Worm (Caenorhabditis elegans): ENCODE results near the gene Y55F3AR.2.
A peak's percentile ranks its signal among the peaks of the same experiment; 100 is the strongest.

The Y55F3AR.2 gene

DNA sequence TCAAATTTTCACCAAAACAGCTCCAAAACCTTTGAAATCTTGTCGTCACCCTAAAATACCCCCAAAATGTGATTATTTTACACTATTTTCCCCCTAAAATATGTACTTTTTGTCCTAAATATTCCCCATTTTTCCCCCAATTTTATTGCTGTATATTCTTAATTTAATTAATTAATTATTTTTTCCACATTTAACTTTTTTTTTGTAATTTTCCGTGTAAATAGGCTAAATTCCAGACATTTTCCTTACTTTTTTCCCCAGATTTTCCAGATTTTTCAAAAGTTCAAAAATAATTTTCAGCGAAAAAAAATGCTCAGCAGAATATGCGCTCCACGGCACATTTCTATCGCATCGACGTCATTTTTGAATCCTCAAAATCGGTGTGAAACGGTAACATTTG lies 2.8 kb downstream of the Y55F3AR.2 start, which contains the start of gene cox-18:
Gene cox-18 (plus strand): TSS at position 301 of the 400 bp plus-strand sequence.
- TF ChIP-seq flt-1 (GFP tag; IDR thresholded peaks at IDR 0.05) (no peak), cog-1 (tag; optimal IDR thresholded peaks at IDR 0.05) (no peak), med-1 (GFP tag; optimal IDR thresholded peaks at IDR 0.05; ENCODE audit: insufficient read depth) (no peak), ztf-23 (GFP tag; IDR thresholded peaks at IDR 0.05) (no peak), klf-2 (GFP tag; conservative IDR thresholded peaks at IDR 0.05) (no peak), ref-1 (GFP tag; conservative IDR thresholded peaks at IDR 0.05) (no peak), ztf-29 (GFP tag; IDR thresholded peaks at IDR 0.05) (no peak), tab-1 (GFP tag; IDR thresholded peaks at IDR 0.05) (no peak), T22C8.4 (GFP tag; IDR thresholded peaks at IDR 0.05) (no peak)

- TF ChIP-seq ztf-23 (GFP tag; IDR thresholded peaks at IDR 0.05), result no peak
- TF ChIP-seq med-1 (GFP tag; optimal IDR thresholded peaks at IDR 0.05; ENCODE audit: insufficient read depth), result no peak
- TF ChIP-seq ztf-29 (GFP tag; IDR thresholded peaks at IDR 0.05), result no peak
- TF ChIP-seq cog-1 (tag; optimal IDR thresholded peaks at IDR 0.05), result no peak
- no peak for TF ChIP-seq klf-2 (GFP tag; conservative IDR thresholded peaks at IDR 0.05)
- TF ChIP-seq ref-1 (GFP tag; conservative IDR thresholded peaks at IDR 0.05), result no peak
- no peak for TF ChIP-seq flt-1 (GFP tag; IDR thresholded peaks at IDR 0.05)
- no peak for TF ChIP-seq T22C8.4 (GFP tag; IDR thresholded peaks at IDR 0.05)
- TF ChIP-seq tab-1 (GFP tag; IDR thresholded peaks at IDR 0.05), result no peak
Observed at ce11 chrIV:1104518-1104917, 10.2 kb downstream of the Y55F3AR.2 start, which contains the start of the genes C44B12.9 and C44B12.3. TSS of gene C44B12.9 (minus strand) at chrIV:1104618. TSS of gene C44B12.3 (plus strand) at chrIV:1104766.

- TF ChIP-seq med-1 (GFP tag; optimal IDR thresholded peaks at IDR 0.05; ENCODE audit: insufficient read depth) (no peak), klf-2 (GFP tag; conservative IDR thresholded peaks at IDR 0.05) (no peak), cog-1 (tag; optimal IDR thresholded peaks at IDR 0.05) (no peak), ztf-23 (GFP tag; IDR thresholded peaks at IDR 0.05) (no peak), flt-1 (GFP tag; IDR thresholded peaks at IDR 0.05) (no peak), ztf-29 (GFP tag; IDR thresholded peaks at IDR 0.05) (no peak), T22C8.4 (GFP tag; IDR thresholded peaks at IDR 0.05) (no peak), tab-1 (GFP tag; IDR thresholded peaks at IDR 0.05) (no peak), ref-1 (GFP tag; conservative IDR thresholded peaks at IDR 0.05) (no peak)
Observed at ce11 chrIV:1105104-1105503, 10.8 kb downstream of the Y55F3AR.2 start.

DNA sequence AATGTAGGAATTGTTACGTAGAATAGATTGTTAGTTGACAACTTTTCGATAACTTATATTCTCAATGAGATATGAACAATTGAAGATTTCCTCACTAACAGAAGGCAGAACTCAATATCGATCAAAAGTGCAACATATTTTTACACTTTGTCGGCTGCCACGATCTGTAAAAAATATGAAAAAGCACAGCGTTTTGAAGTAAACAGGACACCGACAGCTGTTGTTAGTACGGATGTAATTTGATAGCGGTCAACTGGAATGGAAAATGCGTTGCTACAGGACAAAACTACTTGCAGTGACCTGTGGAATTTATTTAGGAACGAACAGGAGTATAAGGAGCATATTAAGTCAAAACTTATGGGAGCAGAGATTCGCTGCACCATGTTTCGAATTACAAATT lies 11.7 kb downstream of the Y55F3AR.2 start:
- no peak for TF ChIP-seq ztf-29 (GFP tag; IDR thresholded peaks at IDR 0.05)
- TF ChIP-seq ref-1 (GFP tag; conservative IDR thresholded peaks at IDR 0.05), result no peak
- no peak for TF ChIP-seq flt-1 (GFP tag; IDR thresholded peaks at IDR 0.05)
- TF ChIP-seq cog-1 (tag; optimal IDR thresholded peaks at IDR 0.05), result no peak
- TF ChIP-seq T22C8.4 (GFP tag; IDR thresholded peaks at IDR 0.05), result no peak
- TF ChIP-seq klf-2 (GFP tag; conservative IDR thresholded peaks at IDR 0.05), result no peak
- TF ChIP-seq tab-1 (GFP tag; IDR thresholded peaks at IDR 0.05), result no peak

DNA sequence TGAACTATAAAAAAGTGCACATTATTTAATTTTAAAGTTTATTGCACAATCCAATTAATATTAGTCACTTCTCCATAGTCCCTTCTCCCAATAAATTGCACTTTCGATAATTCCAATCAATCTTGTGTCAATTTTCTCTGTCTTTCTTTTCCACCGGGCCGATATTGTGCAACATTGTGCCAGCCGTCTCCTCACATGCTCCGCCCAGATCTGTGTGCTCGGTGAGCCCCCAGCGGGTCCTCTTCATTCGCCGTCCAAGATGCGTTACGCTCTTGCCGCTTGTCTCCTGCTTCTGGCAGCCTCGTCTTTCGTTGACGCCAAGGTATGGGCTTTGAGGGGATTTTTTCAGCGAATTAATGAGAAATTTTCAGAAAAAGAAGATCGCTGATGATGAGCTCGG lies 12.8 kb downstream of the Y55F3AR.2 start, which contains the start of gene ost-1:
Gene ost-1 (plus strand): TSS at position 207 of the 400 bp plus-strand sequence.
- no peak for TF ChIP-seq T22C8.4 (GFP tag; IDR thresholded peaks at IDR 0.05)
- no peak for TF ChIP-seq flt-1 (GFP tag; IDR thresholded peaks at IDR 0.05)
- no peak for TF ChIP-seq med-1 (GFP tag; optimal IDR thresholded peaks at IDR 0.05; ENCODE audit: insufficient read depth)
- TF ChIP-seq ref-1 (GFP tag; conservative IDR thresholded peaks at IDR 0.05), result no peak
- no peak for TF ChIP-seq ztf-29 (GFP tag; IDR thresholded peaks at IDR 0.05)
- no peak for TF ChIP-seq cog-1 (tag; optimal IDR thresholded peaks at IDR 0.05)
- TF ChIP-seq tab-1 (GFP tag; IDR thresholded peaks at IDR 0.05), result no peak
- no peak for TF ChIP-seq ztf-23 (GFP tag; IDR thresholded peaks at IDR 0.05)
- no peak for TF ChIP-seq klf-2 (GFP tag; conservative IDR thresholded peaks at IDR 0.05)

ce11 chrIV:1108030-1108429 lies 13.7 kb downstream of the Y55F3AR.2 start:
- TF ChIP-seq tab-1 (GFP tag; IDR thresholded peaks at IDR 0.05) (no peak), cog-1 (tag; optimal IDR thresholded peaks at IDR 0.05) (peak; percentile 35)

ce11 chrIV:1110999-1111398 lies 16.7 kb downstream of the Y55F3AR.2 start:
- TF ChIP-seq T22C8.4 (GFP tag; IDR thresholded peaks at IDR 0.05) (no peak), ref-1 (GFP tag; conservative IDR thresholded peaks at IDR 0.05) (no peak), klf-2 (GFP tag; conservative IDR thresholded peaks at IDR 0.05) (no peak), med-1 (GFP tag; optimal IDR thresholded peaks at IDR 0.05; ENCODE audit: insufficient read depth) (no peak), tab-1 (GFP tag; IDR thresholded peaks at IDR 0.05) (no peak)

DNA sequence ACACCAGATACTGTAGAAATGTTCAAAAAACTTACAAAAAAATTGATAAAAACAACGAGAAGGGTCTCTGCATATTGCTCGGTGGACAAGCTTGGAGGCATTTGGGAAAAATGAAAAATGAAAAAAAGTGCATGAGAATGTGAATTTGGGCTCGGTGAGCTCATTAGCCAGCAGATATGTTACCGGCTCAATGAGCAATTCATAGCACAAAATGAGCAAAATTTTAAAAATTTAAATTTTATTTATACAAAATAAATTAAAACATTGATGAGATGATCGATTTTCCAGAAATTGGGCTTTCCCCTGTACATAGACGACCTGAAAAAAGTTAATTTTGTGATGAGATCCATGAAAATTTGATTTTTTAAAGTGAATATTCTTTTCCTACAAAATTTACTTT lies 19.3 kb downstream of the Y55F3AR.2 start, which contains the start of gene srx-14:
Gene srx-14 (minus strand): TSS at position 101 of the 400 bp plus-strand sequence.
- TF ChIP-seq ref-1 (GFP tag; conservative IDR thresholded peaks at IDR 0.05), result no peak
- TF ChIP-seq cog-1 (tag; optimal IDR thresholded peaks at IDR 0.05), result no peak
- TF ChIP-seq med-1 (GFP tag; optimal IDR thresholded peaks at IDR 0.05; ENCODE audit: insufficient read depth), result no peak
- no peak for TF ChIP-seq ztf-29 (GFP tag; IDR thresholded peaks at IDR 0.05)
- TF ChIP-seq T22C8.4 (GFP tag; IDR thresholded peaks at IDR 0.05), result no peak
- no peak for TF ChIP-seq tab-1 (GFP tag; IDR thresholded peaks at IDR 0.05)
- no peak for TF ChIP-seq klf-2 (GFP tag; conservative IDR thresholded peaks at IDR 0.05)
- no peak for TF ChIP-seq flt-1 (GFP tag; IDR thresholded peaks at IDR 0.05)
- TF ChIP-seq ztf-23 (GFP tag; IDR thresholded peaks at IDR 0.05), result no peak

DNA sequence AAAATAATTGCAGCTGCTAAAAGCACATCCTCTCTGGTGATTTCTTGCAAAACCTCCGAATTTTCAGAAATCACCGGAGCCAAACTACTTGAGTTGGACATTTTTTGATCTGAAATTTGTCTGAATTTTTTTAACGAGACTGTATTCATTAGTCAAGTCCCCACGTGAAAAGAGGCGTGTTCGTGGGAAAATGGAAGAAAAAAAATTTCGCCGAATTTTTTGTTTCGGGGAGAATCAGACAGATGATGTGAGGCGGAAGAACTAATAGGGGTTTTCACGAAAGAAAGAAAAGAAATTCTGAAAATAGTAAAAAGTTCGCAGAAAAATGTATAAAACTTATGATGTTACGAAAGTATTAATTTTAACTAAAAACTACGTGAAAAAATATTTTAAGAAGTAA lies 24.2 kb downstream of the Y55F3AR.2 start, which contains the start of gene srx-13:
Gene srx-13 (minus strand): TSS at position 101 of the 400 bp plus-strand sequence.
- no peak for TF ChIP-seq med-1 (GFP tag; optimal IDR thresholded peaks at IDR 0.05; ENCODE audit: insufficient read depth)
- no peak for TF ChIP-seq ref-1 (GFP tag; conservative IDR thresholded peaks at IDR 0.05)
- TF ChIP-seq T22C8.4 (GFP tag; IDR thresholded peaks at IDR 0.05), result no peak
- no peak for TF ChIP-seq ztf-23 (GFP tag; IDR thresholded peaks at IDR 0.05)
- no peak for TF ChIP-seq klf-2 (GFP tag; conservative IDR thresholded peaks at IDR 0.05)
- TF ChIP-seq flt-1 (GFP tag; IDR thresholded peaks at IDR 0.05), result no peak
- no peak for TF ChIP-seq ztf-29 (GFP tag; IDR thresholded peaks at IDR 0.05)
- no peak for TF ChIP-seq cog-1 (tag; optimal IDR thresholded peaks at IDR 0.05)
- no peak for TF ChIP-seq tab-1 (GFP tag; IDR thresholded peaks at IDR 0.05)

ce11 chrIV:1120865-1121264 lies 26.5 kb downstream of the Y55F3AR.2 start:
- no peak for TF ChIP-seq T22C8.4 (GFP tag; IDR thresholded peaks at IDR 0.05)
- TF ChIP-seq ztf-23 (GFP tag; IDR thresholded peaks at IDR 0.05), result no peak
- TF ChIP-seq cog-1 (tag; optimal IDR thresholded peaks at IDR 0.05), result no peak
- TF ChIP-seq ref-1 (GFP tag; conservative IDR thresholded peaks at IDR 0.05), result no peak
- TF ChIP-seq flt-1 (GFP tag; IDR thresholded peaks at IDR 0.05), result no peak
- no peak for TF ChIP-seq ztf-29 (GFP tag; IDR thresholded peaks at IDR 0.05)
- TF ChIP-seq klf-2 (GFP tag; conservative IDR thresholded peaks at IDR 0.05), result no peak
- no peak for TF ChIP-seq med-1 (GFP tag; optimal IDR thresholded peaks at IDR 0.05; ENCODE audit: insufficient read depth)
- no peak for TF ChIP-seq tab-1 (GFP tag; IDR thresholded peaks at IDR 0.05)
